Worm (Caenorhabditis elegans) whole organism, mixed stage, embryonic: Measurements from ENCODE around the gene Y43F8B.14.

ENCODE experiments used
- ceh-83 ChIP-seq: fragments of 200-800 bp; sonication (Bioruptor generic); optimal IDR thresholded peaks from 2 replicates; lab custom pipeline; 2018; ENCODE audit warnings: mild to moderate bottlenecking, missing genetic modification characterization, missing compliant biosample characterization
- ces-1 ChIP-seq: fragments of 150-350 bp; optimal IDR thresholded peaks from 2 replicates; lab custom pipeline; 2014; ENCODE audit warnings: missing biosample characterization, missing genetic modification reagents, missing genetic modification characterization
- elt-3 ChIP-seq: fragments of 150-350 bp; optimal IDR thresholded peaks from 2 replicates; lab custom pipeline; 2014; ENCODE audit warnings: missing biosample characterization, missing genetic modification characterization
- hlh-1 ChIP-seq: fragments of 150-350 bp; optimal IDR thresholded peaks from 2 replicates; lab custom pipeline; 2014; ENCODE audit warnings: missing biosample characterization, missing genetic modification reagents, missing genetic modification characterization
- lin-13 ChIP-seq: fragments of 150-350 bp; optimal IDR thresholded peaks from 2 replicates; lab custom pipeline; 2014; ENCODE audit warnings: missing biosample characterization, missing genetic modification characterization
- lsy-2 ChIP-seq: fragments of 150-350 bp; optimal IDR thresholded peaks from 2 replicates; lab custom pipeline; 2014; ENCODE audit warnings: missing biosample characterization, missing genetic modification characterization
- pha-4 ChIP-seq: fragments of 150-350 bp; optimal IDR thresholded peaks from 2 replicates; lab custom pipeline; 2018; ENCODE audit warnings: missing biosample characterization, missing genetic modification reagents, missing genetic modification characterization
- snpc-4 ChIP-seq: fragments of 150-350 bp; optimal IDR thresholded peaks from 2 replicates; lab custom pipeline; 2014; ENCODE audit warnings: missing biosample characterization, missing genetic modification characterization
- sptf-1 ChIP-seq: sonication (generic microtip); optimal IDR thresholded peaks from 2 replicates; lab custom pipeline; 2017; ENCODE audit warnings: mild to moderate bottlenecking, missing genetic modification characterization, moderate library complexity, missing compliant biosample characterization
- unc-62 ChIP-seq: fragments of 150-350 bp; optimal IDR thresholded peaks from 2 replicates; lab custom pipeline; 2014; ENCODE audit warnings: missing biosample characterization, missing genetic modification reagents, missing genetic modification characterization
- ztf-11 ChIP-seq: fragments of 150-350 bp; optimal IDR thresholded peaks from 2 replicates; lab custom pipeline; 2014; ENCODE audit warnings: missing biosample characterization, missing genetic modification characterization

DNA sequence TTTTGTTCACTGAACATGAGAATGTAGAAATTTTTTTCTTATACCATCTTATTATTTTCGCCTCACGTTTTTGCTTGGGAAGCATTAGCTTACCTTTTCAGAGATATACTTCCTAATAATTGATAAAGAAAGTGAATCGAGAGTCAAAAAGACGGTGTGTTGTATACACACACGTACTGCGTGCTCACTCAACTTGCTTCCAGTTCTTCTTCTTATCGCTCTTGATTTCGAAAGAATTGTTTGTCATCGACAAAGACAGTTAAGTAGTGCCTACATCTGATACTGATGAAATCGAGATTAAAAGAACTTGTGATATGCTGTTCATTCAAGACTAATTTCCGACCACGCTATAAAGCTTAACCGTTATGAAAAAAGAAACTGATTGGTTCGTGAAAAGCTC is 45.1 kb downstream of the Y43F8B.14 start, which contains the start of gene C25F9.5:
- no peak for TF ChIP-seq ztf-11 (tag; lab: Kevin White, UChicago)
- no peak for TF ChIP-seq ces-1
- no peak for TF ChIP-seq snpc-4
- no peak for TF ChIP-seq pha-4 (tag; lab: Kevin White, UChicago)
- TF ChIP-seq elt-3, result no peak
- no peak for TF ChIP-seq lsy-2
- no peak for TF ChIP-seq lin-13 (tag; lab: Kevin White, UChicago)
- TF ChIP-seq unc-62 (GFP tag; lab: Kevin White, UChicago), result no peak
- TF ChIP-seq sptf-1, result no peak
- no peak for TF ChIP-seq ceh-83 (GFP tag; lab: Kevin White, UChicago)
- TF ChIP-seq hlh-1 (tag; lab: Kevin White, UChicago), result no peak
